Fruit fly (Drosophila melanogaster) whole organism, embryonic: ENCODE results near the gene wit.
A peak's percentile ranks its signal among the peaks of the same experiment; 100 is the strongest.

Source experiments
- CG10274 ChIP-seq: fragments of 200-800 bp; sonication (Bioruptor generic); optimal IDR thresholded peaks from 3 replicates; lab custom pipeline; 2017; ENCODE audit warnings: missing biosample characterization, mild to moderate bottlenecking, missing genetic modification characterization
- CG10654 ChIP-seq: fragments of 200-800 bp; sonication (Bioruptor generic); optimal IDR thresholded peaks from 2 replicates; lab custom pipeline; 2016; ENCODE audit warnings: missing biosample characterization, missing genetic modification characterization
- CG11247 ChIP-seq: fragments of 200-800 bp; sonication (Bioruptor generic); IDR thresholded peaks from 2 replicates; pipeline ENCODE4 v1.3.6; 2022; ENCODE audit warnings: missing biosample characterization, missing genetic modification characterization
- CG12071 ChIP-seq: fragments of 200-800 bp; sonication (Bioruptor generic); optimal IDR thresholded peaks from 3 replicates; lab custom pipeline; 2018; ENCODE audit warnings: missing biosample characterization, mild to moderate bottlenecking, missing genetic modification characterization
- CG12299 ChIP-seq: fragments of 200-800 bp; sonication (Bioruptor generic); optimal IDR thresholded peaks from 2 replicates; lab custom pipeline; 2018; ENCODE audit warnings: missing biosample characterization, mild to moderate bottlenecking, missing genetic modification characterization
- CG13296 ChIP-seq: fragments of 200-800 bp; sonication (Bioruptor generic); optimal IDR thresholded peaks from 3 replicates; lab custom pipeline; 2018; ENCODE audit warnings: missing biosample characterization, mild to moderate bottlenecking, missing genetic modification characterization
- CG15514 ChIP-seq: fragments of 200-800 bp; sonication (Bioruptor generic); optimal IDR thresholded peaks from 3 replicates; lab custom pipeline; 2017; ENCODE audit warnings: missing biosample characterization, missing genetic modification characterization, mild to moderate bottlenecking, moderate library complexity, missing genetic modification reagents
- CG18262 ChIP-seq: fragments of 200-800 bp; optimal IDR thresholded peaks from 3 replicates; lab custom pipeline; 2019; ENCODE audit warnings: missing biosample characterization, mild to moderate bottlenecking, missing genetic modification characterization, moderate library complexity
- CG2129 ChIP-seq: fragments of 200-800 bp; sonication (Bioruptor generic); IDR thresholded peaks from 2 replicates; pipeline ENCODE4 v1.3.6; 2022; ENCODE audit warnings: missing biosample characterization, missing genetic modification characterization; ENCODE audit not compliant: partially characterized antibody
- CG33213 ChIP-seq: fragments of 200-800 bp; sonication (Bioruptor generic); optimal IDR thresholded peaks from 3 replicates; lab custom pipeline; 2016; ENCODE audit warnings: missing biosample characterization, missing genetic modification characterization
- CG34224 ChIP-seq: fragments of 200-800 bp; sonication (Bioruptor generic); IDR thresholded peaks from 3 replicates; pipeline ENCODE4 v1.3.6; 2022; ENCODE audit warnings: missing biosample characterization, missing genetic modification characterization; ENCODE audit not compliant: partially characterized antibody
- CG34422 ChIP-seq: fragments of 200-800 bp; sonication (Bioruptor generic); IDR thresholded peaks from 3 replicates; pipeline ENCODE4 v1.3.6; 2022; ENCODE audit warnings: missing biosample characterization, missing genetic modification characterization
- CG4360 ChIP-seq: fragments of 200-800 bp; sonication (Bioruptor generic); IDR thresholded peaks from 2 replicates; pipeline ENCODE4 v1.3.6; 2022; ENCODE audit warnings: missing biosample characterization, missing genetic modification characterization
- CG4820 ChIP-seq: fragments of 200-800 bp; sonication (Bioruptor generic); optimal IDR thresholded peaks from 3 replicates; lab custom pipeline; 2016; ENCODE audit warnings: missing biosample characterization, missing genetic modification characterization
- CG5180 ChIP-seq: fragments of 200-800 bp; sonication (Bioruptor generic); optimal IDR thresholded peaks from 3 replicates; lab custom pipeline; 2017; ENCODE audit warnings: missing biosample characterization, missing genetic modification characterization, mild to moderate bottlenecking, moderate library complexity, missing genetic modification reagents
- CG6175 ChIP-seq: fragments of 200-800 bp; sonication (Bioruptor generic); IDR thresholded peaks from 3 replicates; pipeline ENCODE4 v1.3.6; 2022; ENCODE audit warnings: missing biosample characterization, missing genetic modification characterization
- CG6683 ChIP-seq: fragments of 200-800 bp; sonication (Bioruptor generic); optimal IDR thresholded peaks from 2 replicates; lab custom pipeline; 2017; ENCODE audit warnings: missing biosample characterization, mild to moderate bottlenecking, missing genetic modification characterization, missing genetic modification reagents
- CG6813 ChIP-seq: fragments of 200-800 bp; sonication (Bioruptor generic); optimal IDR thresholded peaks from 2 replicates; lab custom pipeline; 2017; ENCODE audit warnings: missing biosample characterization, missing genetic modification characterization, mild to moderate bottlenecking, moderate library complexity, missing genetic modification reagents
- CG7839 ChIP-seq: fragments of 200-800 bp; sonication (Bioruptor generic); optimal IDR thresholded peaks from 3 replicates; lab custom pipeline; 2018; ENCODE audit warnings: missing biosample characterization, mild to moderate bottlenecking, missing genetic modification characterization, moderate library complexity
- CG8944 ChIP-seq: fragments of 200-800 bp; sonication (Bioruptor generic); optimal IDR thresholded peaks from 3 replicates; lab custom pipeline; 2016; ENCODE audit warnings: missing biosample characterization, missing genetic modification characterization
- CG9437 ChIP-seq: fragments of 200-800 bp; sonication (Bioruptor generic); optimal IDR thresholded peaks from 2 replicates; lab custom pipeline; 2018; ENCODE audit warnings: missing biosample characterization, mild to moderate bottlenecking, missing genetic modification characterization
- Dip2 ChIP-seq: fragments of 200-800 bp; sonication (Bioruptor generic); IDR thresholded peaks from 2 replicates; pipeline ENCODE4 v1.3.6; 2022; ENCODE audit warnings: missing biosample characterization, missing genetic modification characterization
- Doc2 ChIP-seq: fragments of 200-800 bp; sonication (Bioruptor generic); IDR thresholded peaks from 2 replicates; pipeline ENCODE4 v1.3.6; 2022; ENCODE audit warnings: missing biosample characterization, missing genetic modification characterization
- Ets97D ChIP-seq: fragments of 200-800 bp; sonication (Bioruptor generic); optimal IDR thresholded peaks from 3 replicates; lab custom pipeline; 2016; ENCODE audit warnings: missing biosample characterization, missing genetic modification characterization
- GATAe ChIP-seq: fragments of 200-800 bp; sonication (Bioruptor generic); conservative IDR thresholded peaks from 2 replicates; pipeline ENCODE4 v1.3.6; 2022; ENCODE audit warnings: missing biosample characterization, missing genetic modification characterization
- Hr3 ChIP-seq: fragments of 200-800 bp; sonication (Bioruptor generic); optimal IDR thresholded peaks from 3 replicates; lab custom pipeline; 2016; ENCODE audit warnings: missing biosample characterization, missing genetic modification characterization
- Hr78 ChIP-seq, 2 experiments: fragments of 200-800 bp in 1 of 2; fragments of >200 bp in 1 of 2; sonication (Bioruptor generic) in 1 of 2; optimal IDR thresholded peaks; 2 replicates each; lab custom pipeline; 2017 to 2019; ENCODE audit warnings: missing biosample characterization in 2 of 2, missing genetic modification characterization in 2 of 2, mild to moderate bottlenecking in 1 of 2, moderate library complexity in 1 of 2
- Nf-YB ChIP-seq: fragments of 200-800 bp; sonication (Bioruptor generic); optimal IDR thresholded peaks from 3 replicates; lab custom pipeline; 2019; ENCODE audit warnings: missing biosample characterization, mild to moderate bottlenecking, missing genetic modification characterization, moderate library complexity
- PHDP ChIP-seq: fragments of 200-800 bp; sonication (Bioruptor generic); optimal IDR thresholded peaks from 3 replicates; lab custom pipeline; 2018; ENCODE audit warnings: missing biosample characterization, mild to moderate bottlenecking, missing genetic modification characterization, moderate library complexity
- Sry-β ChIP-seq: fragments of 200-800 bp; sonication (Bioruptor generic); optimal IDR thresholded peaks from 2 replicates; lab custom pipeline; 2018; ENCODE audit warnings: missing biosample characterization, mild to moderate bottlenecking, missing genetic modification characterization, moderate library complexity
- Ssrp ChIP-seq: fragments of 200-800 bp; sonication (Bioruptor generic); optimal IDR thresholded peaks from 2 replicates; lab custom pipeline; 2018; ENCODE audit warnings: missing biosample characterization, mild to moderate bottlenecking, missing genetic modification characterization, moderate library complexity
- TFAM ChIP-seq: fragments of 200-800 bp; sonication (Bioruptor generic); optimal IDR thresholded peaks from 2 replicates; lab custom pipeline; 2017; ENCODE audit warnings: missing biosample characterization, missing genetic modification characterization, inconsistent platforms
- Trl ChIP-seq, 3 experiments: fragments of >200 bp in 2 of 3; fragments of 200-800 bp in 1 of 3; sonication (Bioruptor generic) in 1 of 3; optimal IDR thresholded peaks; 2 replicates in 1 of 3; 3 replicates in 2 of 3; lab custom pipeline; 2016 to 2017; ENCODE audit warnings: missing biosample characterization in 1 of 3, missing genetic modification characterization in 1 of 3
- Usf ChIP-seq: fragments of 200-800 bp; sonication (Bioruptor generic); optimal IDR thresholded peaks from 2 replicates; lab custom pipeline; 2017; ENCODE audit warnings: missing genotype, missing biosample characterization, missing genetic modification characterization
- cato ChIP-seq: fragments of 200-800 bp; sonication (Bioruptor generic); optimal IDR thresholded peaks from 2 replicates; lab custom pipeline; 2016; ENCODE audit warnings: missing biosample characterization, missing genetic modification characterization, borderline replicate concordance
- ci ChIP-seq: fragments of 200-800 bp; sonication (Bioruptor generic); IDR thresholded peaks from 3 replicates; pipeline ENCODE4 v1.3.6; 2022; ENCODE audit warnings: missing biosample characterization, missing genetic modification characterization
- corto ChIP-seq: fragments of 200-800 bp; sonication (Bioruptor generic); optimal IDR thresholded peaks from 2 replicates; lab custom pipeline; 2016; ENCODE audit warnings: missing biosample characterization, mild to moderate bottlenecking, missing genetic modification characterization, moderate library complexity
- dati ChIP-seq: fragments of 200-800 bp; sonication (Bioruptor generic); IDR thresholded peaks from 2 replicates; pipeline ENCODE4 v1.3.6; 2022; ENCODE audit warnings: missing biosample characterization, missing genetic modification characterization
- eve ChIP-seq, 2 experiments: fragments of >200 bp; optimal IDR thresholded peaks; 2 replicates each; lab custom pipeline; 2017; ENCODE audit warnings: missing biosample characterization in 2 of 2, missing genetic modification characterization in 2 of 2
- ftz-f1 ChIP-seq: fragments of 200-800 bp; sonication (Bioruptor generic); optimal IDR thresholded peaks from 2 replicates; lab custom pipeline; 2016; ENCODE audit warnings: missing biosample characterization, missing genetic modification characterization
- gcm ChIP-seq: fragments of 200-800 bp; sonication (Bioruptor generic); optimal IDR thresholded peaks from 2 replicates; lab custom pipeline; 2019; ENCODE audit warnings: missing biosample characterization, mild to moderate bottlenecking, missing genetic modification characterization, moderate library complexity
- grau ChIP-seq: fragments of 200-800 bp; optimal IDR thresholded peaks from 3 replicates; lab custom pipeline; 2019; ENCODE audit warnings: missing biosample characterization, mild to moderate bottlenecking, missing genetic modification characterization, moderate library complexity
- gsb ChIP-seq: fragments of 200-800 bp; sonication (Bioruptor generic); IDR thresholded peaks from 2 replicates; pipeline ENCODE4 v1.3.6; 2022; ENCODE audit warnings: missing biosample characterization, missing genetic modification characterization
- kah ChIP-seq: fragments of 200-800 bp; sonication (Bioruptor generic); optimal IDR thresholded peaks from 2 replicates; lab custom pipeline; 2018; ENCODE audit warnings: missing biosample characterization, mild to moderate bottlenecking, missing genetic modification characterization
- oc ChIP-seq: fragments of 200-800 bp; sonication (Bioruptor generic); optimal IDR thresholded peaks from 2 replicates; lab custom pipeline; 2018; ENCODE audit warnings: missing biosample characterization, mild to moderate bottlenecking, missing genetic modification characterization, moderate library complexity
- pho ChIP-seq: fragments of 200-800 bp; sonication (Bioruptor generic); optimal IDR thresholded peaks from 2 replicates; lab custom pipeline; 2016; ENCODE audit warnings: missing biosample characterization, missing genetic modification characterization
- stwl ChIP-seq: fragments of 200-800 bp; sonication (Bioruptor generic); optimal IDR thresholded peaks from 3 replicates; lab custom pipeline; 2018; ENCODE audit warnings: missing biosample characterization, mild to moderate bottlenecking, missing genetic modification characterization, moderate library complexity
- tup ChIP-seq: fragments of 200-800 bp; sonication (Bioruptor generic); optimal IDR thresholded peaks from 2 replicates; lab custom pipeline; 2016; ENCODE audit warnings: missing biosample characterization, mild to moderate bottlenecking, missing genetic modification characterization, moderate library complexity
- tx ChIP-seq: fragments of 200-800 bp; sonication (Bioruptor generic); optimal IDR thresholded peaks from 2 replicates; lab custom pipeline; 2016; ENCODE audit warnings: missing biosample characterization, missing genetic modification characterization
- zf30C ChIP-seq: fragments of 200-800 bp; sonication (Bioruptor generic); optimal IDR thresholded peaks from 3 replicates; lab custom pipeline; 2018; ENCODE audit warnings: missing biosample characterization, mild to moderate bottlenecking, missing genetic modification characterization

The wit gene

dm6 chr3L:4107120-4107519 is 35.6 kb upstream of the wit start (continued):
- TF ChIP-seq cato (GFP tag; lab: Kevin White, UChicago) (no peak), CG2129 (no peak), Trl (optimal IDR thresholded peaks at IDR 0.05; lab: Kevin White, UChicago) (no peak), Trl (GFP tag; optimal IDR thresholded peaks at IDR 0.05; lab: Kevin White, UChicago) (no peak), CG6813 (no peak), tx (GFP tag; lab: Kevin White, UChicago) (no peak), Hr78 (GFP tag; optimal IDR thresholded peaks at IDR 0.05; lab: Kevin White, UChicago) (no peak), CG4820 (GFP tag; lab: Kevin White, UChicago) (no peak), Ssrp (no peak), CG34422 (no peak), CG33213 (GFP tag; lab: Kevin White, UChicago) (no peak), CG12071 (no peak), ftz-f1 (GFP tag; lab: Kevin White, UChicago) (no peak), CG10654 (GFP tag; lab: Kevin White, UChicago) (no peak), GATAe (no peak), Sry-β (GFP tag; lab: Kevin White, UChicago) (no peak), zf30C (GFP tag; lab: Kevin White, UChicago) (no peak), CG13296 (no peak), eve (GFP tag; optimal IDR thresholded peaks at IDR 0.05; lab: Kevin White, UChicago) (no peak), Nf-YB (GFP tag; lab: Kevin White, UChicago) (no peak), CG9437 (GFP tag; lab: Kevin White, UChicago) (no peak), Usf (GFP tag; lab: Kevin White, UChicago) (no peak), gsb (GFP tag; lab: Robert Waterston, UW) (0 out of 2 replicates have a peak, but pooled peaks have one; percentile 22), CG10274 (GFP tag; lab: Kevin White, UChicago) (no peak), CG5180 (no peak), grau (tag; lab: Kevin White, UChicago) (peak; percentile 7), tup (no peak), CG12299 (tag; lab: Kevin White, UChicago) (no peak), CG6175 (GFP tag; lab: Robert Waterston, UW) (0 out of 3 replicates have a peak, but pooled peaks have one; percentile 26), TFAM (GFP tag; lab: Kevin White, UChicago) (no peak), Ets97D (no peak), pho (no peak), Dip2 (GFP tag; lab: Robert Waterston, UW) (no peak), CG15514 (GFP tag; lab: Kevin White, UChicago) (no peak), kah (GFP tag; lab: Kevin White, UChicago) (no peak), Doc2 (GFP tag; lab: Robert Waterston, UW) (no peak), gcm (GFP tag; lab: Kevin White, UChicago) (peak; percentile 12), CG4360 (GFP tag; lab: Robert Waterston, UW) (no peak), CG7839 (tag; lab: Kevin White, UChicago) (no peak), ci (GFP tag; lab: Robert Waterston, UW) (0 out of 3 replicates have a peak, but pooled peaks have one; percentile 29), CG11247 (GFP tag; lab: Robert Waterston, UW) (no peak), oc (tag; lab: Kevin White, UChicago) (no peak), stwl (no peak), CG34224 (no peak), corto (no peak), CG8944 (GFP tag; lab: Kevin White, UChicago) (no peak), CG18262 (no peak), dati (no peak), Hr3 (GFP tag; lab: Kevin White, UChicago) (no peak), CG6683 (GFP tag; lab: Kevin White, UChicago) (no peak), PHDP (tag; lab: Kevin White, UChicago) (no peak)
